Fruit fly (Drosophila melanogaster) whole organism, pupa: ENCODE data around the gene CG11828.

Experiments
- CG10348 ChIP-seq: fragments of 200-800 bp; sonication (Bioruptor generic); IDR thresholded peaks from 2 replicates; pipeline ENCODE4 v1.3.6; 2022; ENCODE audit warnings: missing biosample characterization, missing genetic modification characterization
- CG12605 ChIP-seq: fragments of 200-800 bp; sonication (Bioruptor generic); IDR thresholded peaks from 2 replicates; pipeline ENCODE4 v1.3.6; 2022; ENCODE audit warnings: missing biosample characterization, missing genetic modification characterization
- CG13204 ChIP-seq: fragments of 200-800 bp; sonication (Bioruptor generic); optimal IDR thresholded peaks from 2 replicates; lab custom pipeline; 2018; ENCODE audit warnings: missing biosample characterization, mild to moderate bottlenecking, missing genetic modification characterization, moderate library complexity
- CG14655 ChIP-seq: fragments of 200-800 bp; sonication (Bioruptor generic); optimal IDR thresholded peaks from 3 replicates; lab custom pipeline; 2017; ENCODE audit warnings: mild to moderate bottlenecking, missing biosample characterization, missing genetic modification reagents, missing genetic modification characterization
- CG15710 ChIP-seq: fragments of 200-800 bp; sonication (Bioruptor generic); optimal IDR thresholded peaks from 2 replicates; lab custom pipeline; 2018; ENCODE audit warnings: missing biosample characterization, mild to moderate bottlenecking, missing genetic modification characterization, moderate library complexity
- CG17806 ChIP-seq: fragments of 200-800 bp; sonication (Bioruptor generic); optimal IDR thresholded peaks from 2 replicates; lab custom pipeline; 2018; ENCODE audit warnings: missing biosample characterization, mild to moderate bottlenecking, missing genetic modification characterization, moderate library complexity
- CG32121 ChIP-seq: fragments of 200-800 bp; sonication (Bioruptor generic); IDR thresholded peaks from 2 replicates; pipeline ENCODE4 v1.3.6; 2022; ENCODE audit warnings: missing biosample characterization, missing genetic modification characterization
- CG34367 ChIP-seq: fragments of 200-800 bp; sonication (Bioruptor generic); optimal IDR thresholded peaks from 2 replicates; lab custom pipeline; 2018; ENCODE audit warnings: missing biosample characterization, mild to moderate bottlenecking, missing genetic modification characterization
- CG4496 ChIP-seq: fragments of 200-800 bp; sonication (Bioruptor generic); IDR thresholded peaks from 3 replicates; pipeline ENCODE4 v1.3.6; 2022; ENCODE audit warnings: missing biosample characterization, missing genetic modification characterization
- CG8159 ChIP-seq: fragments of 200-800 bp; sonication (Bioruptor generic); optimal IDR thresholded peaks from 3 replicates; lab custom pipeline; 2018; ENCODE audit warnings: missing biosample characterization, mild to moderate bottlenecking, missing genetic modification characterization, moderate library complexity
- CG8301 ChIP-seq: fragments of 200-800 bp; sonication (Bioruptor generic); optimal IDR thresholded peaks from 2 replicates; lab custom pipeline; 2018; ENCODE audit warnings: missing biosample characterization, mild to moderate bottlenecking, missing genetic modification characterization
- CG9948 ChIP-seq: fragments of 200-800 bp; sonication (Bioruptor generic); optimal IDR thresholded peaks from 2 replicates; lab custom pipeline; 2018; ENCODE audit warnings: missing biosample characterization, mild to moderate bottlenecking, missing genetic modification characterization, moderate library complexity
- D1 ChIP-seq: fragments of 200-800 bp; sonication (Bioruptor generic); optimal IDR thresholded peaks from 2 replicates; lab custom pipeline; 2018; ENCODE audit warnings: missing biosample characterization, mild to moderate bottlenecking, missing genetic modification characterization, moderate library complexity
- EcR ChIP-seq: fragments of 200-800 bp; sonication (Bioruptor generic); optimal IDR thresholded peaks from 3 replicates; lab custom pipeline; 2019; ENCODE audit warnings: missing biosample characterization, missing genetic modification characterization, mild to moderate bottlenecking, moderate library complexity, missing genetic modification reagents
- Ets98B ChIP-seq: fragments of 200-800 bp; sonication (Bioruptor generic); IDR thresholded peaks from 2 replicates; pipeline ENCODE4 v1.3.6; 2022; ENCODE audit warnings: missing biosample characterization, missing genetic modification characterization
- Pif1A ChIP-seq: fragments of 200-800 bp; sonication (Bioruptor generic); optimal IDR thresholded peaks from 3 replicates; lab custom pipeline; 2016; ENCODE audit warnings: missing biosample characterization, missing genetic modification characterization
- Pif1B ChIP-seq: fragments of 200-800 bp; sonication (Bioruptor generic); optimal IDR thresholded peaks from 3 replicates; lab custom pipeline; 2016; ENCODE audit warnings: missing biosample characterization, missing genetic modification characterization
- Snoo ChIP-seq: fragments of 200-800 bp; sonication (Bioruptor generic); optimal IDR thresholded peaks from 3 replicates; lab custom pipeline; 2017; ENCODE audit warnings: missing biosample characterization, mild to moderate bottlenecking, missing genetic modification characterization, inconsistent platforms
- fd96Ca ChIP-seq: fragments of 200-800 bp; sonication (Bioruptor generic); IDR thresholded peaks from 3 replicates; pipeline ENCODE4 v1.3.6; 2022; ENCODE audit warnings: missing biosample characterization, missing genetic modification characterization
- gl ChIP-seq: fragments of 200-800 bp; sonication (Bioruptor generic); optimal IDR thresholded peaks from 2 replicates; lab custom pipeline; 2018; ENCODE audit warnings: missing biosample characterization, mild to moderate bottlenecking, missing genetic modification characterization
- rn ChIP-seq: fragments of 200-800 bp; sonication (Bioruptor generic); IDR thresholded peaks from 2 replicates; pipeline ENCODE4 v1.3.6; 2022; ENCODE audit warnings: missing biosample characterization, missing genetic modification characterization

The CG11828 gene

dm6 chr3R:28922744-28923143 lies at the start of gene CG11828:
Gene CG11828, plus strand, starts transcription at chr3R:28923044.
- TF ChIP-seq CG8301 (tag; lab: Kevin White, UChicago) (no peak), Pif1B (GFP tag; lab: Kevin White, UChicago) (no peak), gl (tag; lab: Kevin White, UChicago) (no peak), CG8159 (tag; lab: Kevin White, UChicago) (no peak), Ets98B (GFP tag; lab: Robert Waterston, UW) (no peak), CG14655 (GFP tag; lab: Kevin White, UChicago) (no peak), rn (no peak), D1 (tag; lab: Kevin White, UChicago) (no peak), EcR (GFP tag; lab: Kevin White, UChicago) (no peak), CG15710 (tag; lab: Kevin White, UChicago) (no peak), CG9948 (tag; lab: Kevin White, UChicago) (no peak), fd96Ca (GFP tag; lab: Robert Waterston, UW) (no peak), CG17806 (tag; lab: Kevin White, UChicago) (no peak), CG34367 (tag; lab: Kevin White, UChicago) (no peak), CG10348 (no peak), CG12605 (GFP tag; lab: Robert Waterston, UW) (no peak), Pif1A (GFP tag; lab: Kevin White, UChicago) (no peak)

- no peak for TF ChIP-seq CG13204 (GFP tag; lab: Kevin White, UChicago)
Observed at dm6 chr3R:28875345-28875744, 47.5 kb upstream of the CG11828 start, which contains the start of gene Nepl18. Gene Nepl18, plus strand, starts transcription at chr3R:28875621.

DNA sequence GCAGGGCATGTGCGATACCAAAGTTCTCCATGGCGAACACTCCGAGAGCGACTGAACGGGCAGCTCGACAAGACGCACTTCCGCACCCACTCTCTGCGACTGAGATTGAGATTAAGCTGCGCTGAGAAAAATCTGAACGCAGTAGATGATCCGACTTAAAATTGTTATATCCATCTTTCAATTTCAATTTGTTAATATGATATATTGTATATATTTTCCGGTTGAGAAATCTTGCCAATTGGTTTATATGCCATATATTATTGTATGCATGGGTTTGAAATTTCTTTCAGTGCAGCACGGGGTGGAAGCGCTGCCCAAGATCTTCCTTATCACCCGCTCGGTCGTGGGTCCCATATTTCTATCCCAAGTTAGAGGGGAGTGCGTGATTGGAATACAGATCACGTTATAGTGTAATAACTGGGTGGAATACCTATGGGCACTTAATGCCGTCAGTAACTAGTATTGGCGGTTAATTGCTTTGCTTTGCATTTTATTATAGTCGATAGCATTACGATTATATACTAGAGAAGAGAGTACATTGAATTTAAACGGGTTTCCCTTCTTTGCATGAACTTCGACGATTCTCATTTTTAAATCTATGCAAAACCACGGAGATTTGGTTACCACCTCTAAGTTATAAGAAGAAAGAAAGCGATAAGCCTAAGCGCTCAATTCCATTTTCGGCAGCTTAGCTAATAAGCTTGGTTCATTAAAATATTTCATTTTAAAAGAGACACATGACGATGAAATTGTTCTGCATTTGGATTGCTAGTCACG lies 42.6 kb upstream of the CG11828 start, which contains the start of the genes Nepl19 and Nepl20:
Gene Nepl19, minus strand, starts transcription at position 57 of the 777 bp plus-strand sequence.
Gene Nepl20, plus strand, starts transcription at position 727 of the 777 bp plus-strand sequence.
- TF ChIP-seq Snoo (tag; lab: Kevin White, UChicago) = peak; percentile 85
- peak; percentile 91 for TF ChIP-seq CG12605 (GFP tag; lab: Robert Waterston, UW)
- peak; percentile 80 for TF ChIP-seq gl (tag; lab: Kevin White, UChicago)
- TF ChIP-seq CG13204 (GFP tag; lab: Kevin White, UChicago) = peak; percentile 65
- TF ChIP-seq Pif1A (GFP tag; lab: Kevin White, UChicago) = peak; percentile 85
- peak; percentile 91 for TF ChIP-seq CG14655 (GFP tag; lab: Kevin White, UChicago)
- TF ChIP-seq CG4496 (GFP tag; lab: Robert Waterston, UW) = peak; percentile 95
- TF ChIP-seq Ets98B (GFP tag; lab: Robert Waterston, UW) = peak; percentile 93
- TF ChIP-seq Pif1B (GFP tag; lab: Kevin White, UChicago) = peak; percentile 84
- TF ChIP-seq CG8159 (tag; lab: Kevin White, UChicago) = peak; percentile 92
- TF ChIP-seq CG34367 (tag; lab: Kevin White, UChicago) = peak; percentile 89
- TF ChIP-seq CG10348 = peak; percentile 65
- peak; percentile 89 for TF ChIP-seq CG17806 (tag; lab: Kevin White, UChicago)
- peak; percentile 79 for TF ChIP-seq rn
- peak; percentile 89 for TF ChIP-seq CG15710 (tag; lab: Kevin White, UChicago)
- TF ChIP-seq CG9948 (tag; lab: Kevin White, UChicago) = peak; percentile 85
- TF ChIP-seq D1 (tag; lab: Kevin White, UChicago) = no peak
- TF ChIP-seq CG8301 (tag; lab: Kevin White, UChicago) = peak; percentile 90
- TF ChIP-seq EcR (GFP tag; lab: Kevin White, UChicago) = peak; percentile 77
- TF ChIP-seq CG32121 (GFP tag; lab: Robert Waterston, UW) = peak; percentile 94
- peak; percentile 92 for TF ChIP-seq fd96Ca (GFP tag; lab: Robert Waterston, UW)

DNA sequence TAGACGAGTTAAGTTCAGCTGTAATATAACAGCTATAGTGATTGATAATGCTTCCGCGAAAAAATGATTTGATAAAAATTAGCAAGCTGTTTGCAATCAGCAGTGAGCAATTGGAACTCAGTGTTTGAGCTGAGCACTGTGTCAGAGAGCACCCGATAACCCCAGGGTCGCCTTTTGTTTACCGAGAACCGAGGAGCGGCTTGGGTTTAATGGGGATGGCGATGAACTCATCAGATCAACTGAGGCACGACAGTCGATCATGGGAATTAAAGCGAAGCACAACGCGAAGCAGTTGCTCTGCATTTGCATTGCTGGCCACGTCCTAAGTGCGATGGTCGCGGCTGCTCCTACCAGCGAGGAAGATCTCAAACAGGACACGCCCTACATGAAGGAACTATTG lies 39.4 kb upstream of the CG11828 start, which contains the start of gene Nepl21:
Gene Nepl21, plus strand, starts transcription at position 260 of the 400 bp plus-strand sequence.
- TF ChIP-seq CG8301 (tag; lab: Kevin White, UChicago) = no peak
- TF ChIP-seq EcR (GFP tag; lab: Kevin White, UChicago) = peak; percentile 76

dm6 chr3R:28886813-28887212 lies 36.0 kb upstream of the CG11828 start:
- no peak for TF ChIP-seq CG4496 (GFP tag; lab: Robert Waterston, UW)
- TF ChIP-seq CG15710 (tag; lab: Kevin White, UChicago) = no peak
- no peak for TF ChIP-seq Pif1B (GFP tag; lab: Kevin White, UChicago)
- no peak for TF ChIP-seq rn
- no peak for TF ChIP-seq CG32121 (GFP tag; lab: Robert Waterston, UW)
- TF ChIP-seq Ets98B (GFP tag; lab: Robert Waterston, UW) = no peak
